Worm (Caenorhabditis elegans) whole organism, late embryonic: ENCODE measurements around the gene W05H9.4.

Experiments
- ama-1 ChIP-seq: fragments of 150-350 bp; optimal IDR thresholded peaks from 2 replicates; lab custom pipeline; 2014
- ceh-48 ChIP-seq: sonication (generic microtip); optimal IDR thresholded peaks from 2 replicates; lab custom pipeline; 2016; ENCODE audit warnings: missing genetic modification characterization, inconsistent platforms, missing compliant biosample characterization
- ceh-9 ChIP-seq: sonication (generic microtip); optimal IDR thresholded peaks from 2 replicates; lab custom pipeline; 2016; ENCODE audit warnings: mild to moderate bottlenecking, missing genetic modification characterization, inconsistent platforms, missing compliant biosample characterization
- dve-1 ChIP-seq: sonication (generic microtip); optimal IDR thresholded peaks from 2 replicates; lab custom pipeline; 2017; ENCODE audit warnings: antibody characterized with exemption, mild to moderate bottlenecking, missing genetic modification characterization, missing compliant biosample characterization
- elt-2 ChIP-seq: sonication (generic microtip); optimal IDR thresholded peaks from 2 replicates; lab custom pipeline; 2016; ENCODE audit warnings: missing genetic modification reagents, missing genetic modification characterization, missing compliant biosample characterization
- fkh-10 ChIP-seq: fragments of 150-350 bp; optimal IDR thresholded peaks from 2 replicates; lab custom pipeline; 2014; ENCODE audit warnings: missing biosample characterization, missing genetic modification reagents, missing genetic modification characterization
- hlh-30 ChIP-seq: sonication (generic microtip); optimal IDR thresholded peaks from 2 replicates; lab custom pipeline; 2017; ENCODE audit warnings: antibody characterized with exemption, missing genetic modification characterization, missing compliant biosample characterization; ENCODE audit not compliant: insufficient read depth
- pha-4 ChIP-seq: fragments of 150-350 bp; optimal IDR thresholded peaks from 2 replicates; lab custom pipeline; 2018; ENCODE audit warnings: missing biosample characterization, missing genetic modification reagents, missing genetic modification characterization
- unc-86 ChIP-seq: sonication (generic microtip); optimal IDR thresholded peaks from 2 replicates; lab custom pipeline; 2016; ENCODE audit warnings: missing genetic modification characterization, missing compliant biosample characterization

ce11 chrX:6258409-6258808 lies 5.0 kb upstream of the W05H9.4 start:
- TF ChIP-seq elt-2 (tag; lab: Kevin White, UChicago) (no peak), pha-4 (tag; lab: Kevin White, UChicago) (no peak), fkh-10 (GFP tag; lab: Kevin White, UChicago) (no peak), ama-1 (lab: Kevin White, UChicago) (no peak), hlh-30 (tag; lab: Kevin White, UChicago) (no peak), unc-86 (tag; lab: Kevin White, UChicago) (no peak), dve-1 (tag; lab: Kevin White, UChicago) (no peak), ceh-48 (tag; lab: Kevin White, UChicago) (no peak), ceh-9 (no peak)
